Worm (Caenorhabditis elegans): Measurements from ENCODE around the gene C39E9.7.

The C39E9.7 gene

DNA sequence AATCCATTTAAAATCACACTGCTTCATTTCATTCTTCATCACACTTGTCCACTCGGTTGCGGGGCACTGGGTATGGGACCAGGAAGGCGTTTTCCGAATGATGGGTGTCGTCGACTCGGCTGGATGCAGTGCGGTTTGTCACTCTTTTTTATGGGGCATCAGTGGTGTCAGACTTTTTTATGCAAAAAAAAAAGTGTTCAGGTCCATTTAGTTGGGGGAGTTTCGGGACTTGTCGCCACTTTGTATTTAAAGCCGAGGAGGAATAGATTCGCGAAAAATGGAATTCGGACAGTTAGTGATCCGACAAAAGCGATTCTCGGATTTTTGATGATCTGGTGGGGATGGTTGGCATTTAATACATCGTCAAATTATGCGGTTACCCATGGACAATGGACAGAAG, 31.5 kb downstream of the C39E9.7 start:
- no peak for TF ChIP-seq Y95B8A.8 (GFP tag; IDR thresholded peaks at IDR 0.05)

DNA sequence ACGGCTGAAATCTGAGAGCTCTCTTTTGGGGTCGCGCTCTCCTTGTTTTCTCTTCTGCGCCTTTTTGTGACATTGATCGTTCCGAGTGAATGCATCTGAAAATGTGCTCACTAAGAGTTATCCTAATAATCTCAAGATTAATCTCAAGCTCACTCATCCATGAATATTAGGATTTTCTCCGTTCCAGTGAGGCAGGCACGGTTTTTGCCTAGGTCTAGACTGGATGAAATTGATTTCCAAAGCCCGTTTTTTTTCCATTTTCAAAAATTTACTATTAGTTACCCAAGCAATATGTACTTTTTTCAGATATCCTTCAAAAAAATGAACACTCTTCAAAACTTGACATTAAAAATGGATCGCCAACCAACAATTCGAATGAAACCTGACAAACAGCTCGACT, 34.4 kb downstream of the C39E9.7 start, which contains the start of gene amt-2:
Gene amt-2 (plus strand): TSS at position 301 of the 400 bp plus-strand sequence.
- TF ChIP-seq nhr-80 (tag; optimal IDR thresholded peaks at IDR 0.05) (no peak), ztf-22 (GFP tag; optimal IDR thresholded peaks at IDR 0.05) (no peak), B0035.1 (tag; optimal IDR thresholded peaks at IDR 0.05) (no peak), lin-40 (tag; optimal IDR thresholded peaks at IDR 0.05) (no peak), dox-1 (GFP tag; IDR thresholded peaks at IDR 0.05) (no peak), ceh-40 (GFP tag; IDR thresholded peaks at IDR 0.05) (no peak), F52B5.7 (tag; optimal IDR thresholded peaks at IDR 0.05) (no peak), snpc-3.4 (tag; optimal IDR thresholded peaks at IDR 0.05) (no peak), ccch-3 (GFP tag; optimal IDR thresholded peaks at IDR 0.05) (no peak), madf-6 (GFP tag; IDR thresholded peaks at IDR 0.05) (no peak), ets-4 (GFP tag; optimal IDR thresholded peaks at IDR 0.05) (no peak), B0261.1 (tag; optimal IDR thresholded peaks at IDR 0.05) (no peak), egl-44 (GFP tag; IDR thresholded peaks at IDR 0.05) (no peak), hsf-1 (GFP tag; IDR thresholded peaks at IDR 0.05) (no peak), F37B4.10 (GFP tag; IDR thresholded peaks at IDR 0.05) (no peak), F10E7.11 (tag; optimal IDR thresholded peaks at IDR 0.05) (no peak), ekl-4 (GFP tag; IDR thresholded peaks at IDR 0.05) (no peak)

ce11 chrIV:13041486-13041885, 35.0 kb downstream of the C39E9.7 start:
- TF ChIP-seq cebp-2 (GFP tag; IDR thresholded peaks at IDR 0.05) (0 out of 2 replicates have a peak, but pooled peaks have one; percentile 52), aptf-2 (GFP tag; conservative IDR thresholded peaks at IDR 0.05) (no peak)

DNA sequence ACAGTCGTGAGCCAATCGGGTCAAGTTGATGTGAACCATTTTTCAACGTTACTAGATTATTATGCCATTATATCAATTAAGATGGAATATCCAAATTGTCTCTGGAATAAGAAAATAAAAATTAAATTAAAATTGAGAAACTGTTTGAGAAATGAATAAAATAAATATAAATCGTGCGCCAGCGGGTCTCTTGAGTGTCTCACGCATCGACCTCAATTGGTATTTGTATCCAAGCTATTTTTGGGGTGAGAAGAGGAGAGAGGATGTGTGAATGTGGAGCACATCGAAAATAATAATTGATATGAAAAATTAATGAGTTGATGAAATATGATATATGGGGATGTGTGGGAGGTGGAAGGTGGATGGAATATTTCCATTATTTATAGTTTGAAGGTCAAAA, 37.6 kb downstream of the C39E9.7 start, which contains the start of gene F49E11.2:
Gene F49E11.2 (minus strand): TSS at position 101 of the 400 bp plus-strand sequence.
- TF ChIP-seq cebp-2 (GFP tag; IDR thresholded peaks at IDR 0.05) = 0 out of 2 replicates have a peak, but pooled peaks have one; percentile 67
- TF ChIP-seq madf-3 (GFP tag; IDR thresholded peaks at IDR 0.05) = no peak
- no peak for TF ChIP-seq mcd-1 (GFP tag; IDR thresholded peaks at IDR 0.05)
- TF ChIP-seq hlh-26 (GFP tag; conservative IDR thresholded peaks at IDR 0.05) = no peak
- TF ChIP-seq K12H6.12 (tag; optimal IDR thresholded peaks at IDR 0.05) = no peak

ce11 chrIV:13036835-13037234, 39.7 kb downstream of the C39E9.7 start:
- TF ChIP-seq ztf-22 (GFP tag; optimal IDR thresholded peaks at IDR 0.05) (no peak), T07F8.4 (tag; optimal IDR thresholded peaks at IDR 0.05) (no peak), xnd-1 (tag; optimal IDR thresholded peaks at IDR 0.05) (no peak)

DNA sequence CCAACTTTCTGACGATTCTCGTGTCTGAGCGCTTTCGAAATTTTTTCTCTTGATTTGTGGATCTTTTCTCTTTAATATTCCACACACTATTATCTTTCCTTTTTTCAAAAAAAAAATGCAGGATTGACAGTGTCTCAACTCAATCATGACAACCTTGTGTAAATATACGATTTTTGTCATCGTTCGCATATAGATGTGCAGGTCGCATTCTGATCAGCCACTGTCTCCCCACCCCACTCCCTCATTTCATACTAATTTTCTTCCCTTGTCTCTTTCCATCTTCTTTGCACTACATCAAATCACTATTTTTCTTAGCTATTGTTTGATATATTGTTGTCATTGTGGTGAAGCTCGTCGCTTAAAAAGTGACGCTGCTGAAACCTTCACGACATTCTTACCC, 41.2 kb downstream of the C39E9.7 start:
- TF ChIP-seq hrde-1 (tag; optimal IDR thresholded peaks at IDR 0.05; ENCODE audit: borderline replicate concordance) = peak; percentile 37
- peak; percentile 73 for TF ChIP-seq F52B5.7 (tag; optimal IDR thresholded peaks at IDR 0.05)
- no peak for TF ChIP-seq unc-62 (GFP tag; optimal IDR thresholded peaks at IDR 0.05)
- TF ChIP-seq cebp-2 (GFP tag; IDR thresholded peaks at IDR 0.05) = no peak
- TF ChIP-seq snpc-4 (GFP tag; optimal IDR thresholded peaks at IDR 0.05) = no peak
- TF ChIP-seq snpc-4 (tag; optimal IDR thresholded peaks at IDR 0.05) = peak in 1 of 4 experiments; percentile 19
- TF ChIP-seq lir-1 (GFP tag; conservative IDR thresholded peaks at IDR 0.05) = no peak
- no peak for TF ChIP-seq cebp-1 (GFP tag; IDR thresholded peaks at IDR 0.05)
- peak; percentile 14 for TF ChIP-seq cebp-1 (tag; optimal IDR thresholded peaks at IDR 0.05)
- TF ChIP-seq F49E8.2 (tag; optimal IDR thresholded peaks at IDR 0.05; ENCODE audit: insufficient read depth) = peak; percentile 11
- 0 out of 2 replicates have a peak, but pooled peaks have one; percentile 32 for TF ChIP-seq madf-3 (GFP tag; IDR thresholded peaks at IDR 0.05)
- TF ChIP-seq attf-6 (GFP tag; IDR thresholded peaks at IDR 0.05) = 0 out of 2 replicates have a peak, but pooled peaks have one; percentile 20
- TF ChIP-seq ama-1 (optimal IDR thresholded peaks at IDR 0.05) = no peak
- peak in 1 of 2 experiments; percentile 32 for TF ChIP-seq ama-1 (GFP tag; optimal IDR thresholded peaks at IDR 0.05)
- TF ChIP-seq Y79H2A.3 (GFP tag; conservative IDR thresholded peaks at IDR 0.05) = peak; percentile 52; the same call in 1 of the 2 replicates
- no peak for TF ChIP-seq dpff-1 (tag; optimal IDR thresholded peaks at IDR 0.05)
- no peak for TF ChIP-seq attf-5 (GFP tag; optimal IDR thresholded peaks at IDR 0.05)
- TF ChIP-seq D2030.7 (GFP tag; IDR thresholded peaks at IDR 0.05) = no peak
